Worm (Caenorhabditis elegans) whole organism, L1 larva: ENCODE results near the gene frpr-13.

Source experiments
- C34B4.2 ChIP-seq: sonication (generic microtip); optimal IDR thresholded peaks from 2 replicates; lab custom pipeline; 2017; ENCODE audit warnings: mild to moderate bottlenecking, missing genetic modification characterization, missing compliant biosample characterization
- aha-1 ChIP-seq: fragments of 150-350 bp; optimal IDR thresholded peaks from 2 replicates; lab custom pipeline; 2014; ENCODE audit warnings: missing biosample characterization, missing genetic modification characterization
- aly-2 ChIP-seq: fragments of 150-350 bp; optimal IDR thresholded peaks from 2 replicates; lab custom pipeline; 2014; ENCODE audit warnings: missing biosample characterization, missing genetic modification characterization
- egl-13 ChIP-seq: sonication (generic microtip); optimal IDR thresholded peaks from 2 replicates; lab custom pipeline; 2016; ENCODE audit warnings: missing genotype, missing genetic modification reagents, missing genetic modification characterization, missing compliant biosample characterization
- elt-3 ChIP-seq, 6 experiments: fragments of 150-350 bp in 1 of 6; sonication (generic microtip); optimal IDR thresholded peaks; 2 replicates each; lab custom pipeline; 2017 to 2018; ENCODE audit warnings: missing biosample characterization in 6 of 6, missing genetic modification characterization in 6 of 6, inconsistent platforms in 1 of 6
- ets-5 ChIP-seq: fragments of 200-800 bp; sonication (Bioruptor generic); IDR thresholded peaks from 2 replicates; pipeline ENCODE4 v1.3.6; 2022; ENCODE audit warnings: missing genetic modification characterization, missing compliant biosample characterization
- fkh-10 ChIP-seq: sonication (generic microtip); optimal IDR thresholded peaks from 2 replicates; lab custom pipeline; 2017; ENCODE audit warnings: missing biosample characterization, missing genetic modification reagents, missing genetic modification characterization
- fkh-8 ChIP-seq: sonication (generic microtip); optimal IDR thresholded peaks from 2 replicates; lab custom pipeline; 2016; ENCODE audit warnings: mild to moderate bottlenecking, missing genetic modification characterization, missing compliant biosample characterization
- grh-1 ChIP-seq: fragments of 200-800 bp; sonication (Bioruptor generic); IDR thresholded peaks from 2 replicates; pipeline ENCODE4 v1.3.6; 2022; ENCODE audit warnings: missing genetic modification reagents, missing genetic modification characterization, missing compliant biosample characterization
- hlh-4 ChIP-seq: sonication (generic microtip); optimal IDR thresholded peaks from 2 replicates; lab custom pipeline; 2016; ENCODE audit warnings: mild to moderate bottlenecking, missing genetic modification characterization, missing compliant biosample characterization
- irx-1 ChIP-seq: sonication (generic microtip); optimal IDR thresholded peaks from 2 replicates; lab custom pipeline; 2016; ENCODE audit warnings: missing genetic modification characterization, missing compliant biosample characterization
- jun-1 ChIP-seq: fragments of 150-350 bp; optimal IDR thresholded peaks from 2 replicates; lab custom pipeline; 2014; ENCODE audit warnings: missing biosample characterization, missing genetic modification reagents, missing genetic modification characterization
- lin-39 ChIP-seq: fragments of 150-350 bp; optimal IDR thresholded peaks from 2 replicates; lab custom pipeline; 2014; ENCODE audit warnings: missing biosample characterization, missing genetic modification reagents, missing genetic modification characterization
- nhr-237 ChIP-seq: fragments of 150-350 bp; optimal IDR thresholded peaks from 2 replicates; lab custom pipeline; 2014; ENCODE audit warnings: missing biosample characterization, missing genetic modification characterization
- nhr-28 ChIP-seq: fragments of 150-350 bp; optimal IDR thresholded peaks from 2 replicates; lab custom pipeline; 2014; ENCODE audit warnings: missing biosample characterization, missing genetic modification characterization
- nhr-71 ChIP-seq: sonication (generic microtip); optimal IDR thresholded peaks from 2 replicates; lab custom pipeline; 2016; ENCODE audit warnings: mild to moderate bottlenecking, missing genetic modification characterization, moderate library complexity, missing compliant biosample characterization
- nhr-77 ChIP-seq: fragments of 150-350 bp; optimal IDR thresholded peaks from 2 replicates; lab custom pipeline; 2014; ENCODE audit warnings: missing biosample characterization, missing genetic modification characterization
- nhr-84 ChIP-seq: sonication (generic microtip); optimal IDR thresholded peaks from 2 replicates; lab custom pipeline; 2017; ENCODE audit warnings: missing biosample characterization, missing genetic modification characterization
- nhr-85 ChIP-seq: sonication (generic microtip); peaks from one replicate; lab custom pipeline; 2016; ENCODE audit warnings: missing genetic modification characterization, inconsistent platforms, missing compliant biosample characterization
- rnt-1 ChIP-seq: sonication (generic microtip); optimal IDR thresholded peaks from 2 replicates; lab custom pipeline; 2016; ENCODE audit warnings: mild to moderate bottlenecking, missing genetic modification characterization, moderate library complexity, missing compliant biosample characterization
- skn-1 ChIP-seq: fragments of 150-350 bp; optimal IDR thresholded peaks from 2 replicates; lab custom pipeline; 2014; ENCODE audit warnings: missing biosample characterization, missing genetic modification characterization
- snpc-4 ChIP-seq: fragments of 150-350 bp; optimal IDR thresholded peaks from 2 replicates; lab custom pipeline; 2014; ENCODE audit warnings: missing biosample characterization, missing genetic modification characterization
- snu-23 ChIP-seq: sonication (generic microtip); optimal IDR thresholded peaks from 2 replicates; lab custom pipeline; 2016; ENCODE audit warnings: missing genetic modification characterization, missing compliant biosample characterization
- sox-4 ChIP-seq: sonication (generic microtip); optimal IDR thresholded peaks from 2 replicates; lab custom pipeline; 2016; ENCODE audit warnings: missing genetic modification characterization, missing compliant biosample characterization
- tlp-1 ChIP-seq: fragments of 150-350 bp; optimal IDR thresholded peaks from 2 replicates; lab custom pipeline; 2014; ENCODE audit warnings: missing biosample characterization, missing genetic modification characterization
- unc-62 ChIP-seq: fragments of 150-350 bp; optimal IDR thresholded peaks from 2 replicates; lab custom pipeline; 2014; ENCODE audit warnings: missing biosample characterization, missing genetic modification reagents, missing genetic modification characterization
- unc-98 ChIP-seq: fragments of 200-800 bp; sonication (Bioruptor generic); IDR thresholded peaks from 2 replicates; pipeline ENCODE4 v1.3.6; 2022; ENCODE audit warnings: missing genetic modification characterization, missing compliant biosample characterization
- zag-1 ChIP-seq: fragments of 150-350 bp; optimal IDR thresholded peaks from 2 replicates; lab custom pipeline; 2014; ENCODE audit warnings: missing biosample characterization, missing genetic modification characterization
- zip-4 ChIP-seq: fragments of 200-800 bp; sonication (Bioruptor generic); optimal IDR thresholded peaks from 2 replicates; lab custom pipeline; 2018; ENCODE audit warnings: mild to moderate bottlenecking, missing genetic modification characterization, moderate library complexity, missing compliant biosample characterization

Gene frpr-13

ce11 chrV:8948365-8948764 is 49.5 kb downstream of the frpr-13 start:
- TF ChIP-seq sox-4, result no peak
- no peak for TF ChIP-seq unc-62 (GFP tag; lab: Kevin White, UChicago)
- no peak for TF ChIP-seq aha-1 (tag; lab: Kevin White, UChicago)
- no peak for TF ChIP-seq unc-98 (GFP tag; lab: Robert Waterston, UW)
- TF ChIP-seq lin-39, result no peak
- no peak for TF ChIP-seq snu-23 (GFP tag; lab: Kevin White, UChicago)
- no peak for TF ChIP-seq zip-4 (GFP tag; lab: Kevin White, UChicago)
- TF ChIP-seq fkh-10 (GFP tag; lab: Kevin White, UChicago), result no peak

- TF ChIP-seq jun-1 (tag; lab: Kevin White, UChicago) (no peak), nhr-84 (no peak), nhr-85 (tag; lab: Kevin White, UChicago) (peak; percentile 37), nhr-71 (tag; lab: Kevin White, UChicago) (no peak)
Observed at ce11 chrV:8948996-8949395, 50.1 kb downstream of the frpr-13 start.

ce11 chrV:8949873-8950272 is 51.0 kb downstream of the frpr-13 start:
- no peak for TF ChIP-seq irx-1 (tag; lab: Kevin White, UChicago)
- TF ChIP-seq aly-2, result no peak
- TF ChIP-seq nhr-237 (tag; lab: Kevin White, UChicago), result no peak
- TF ChIP-seq tlp-1 (tag; lab: Kevin White, UChicago), result no peak
- no peak for TF ChIP-seq skn-1 (tag; lab: Kevin White, UChicago)
- no peak for TF ChIP-seq grh-1 (GFP tag; lab: Robert Waterston, UW)
- TF ChIP-seq C34B4.2, result no peak
- TF ChIP-seq fkh-8, result no peak
- TF ChIP-seq nhr-77 (tag; lab: Kevin White, UChicago), result no peak
- no peak for TF ChIP-seq egl-13 (tag; lab: Kevin White, UChicago)
- no peak for TF ChIP-seq rnt-1 (tag; lab: Kevin White, UChicago)
- no peak for TF ChIP-seq elt-3 (tag; optimal IDR thresholded peaks at IDR 0.05; lab: Kevin White, UChicago)
- TF ChIP-seq zag-1 (tag; lab: Kevin White, UChicago), result no peak
- no peak for TF ChIP-seq ets-5
- TF ChIP-seq hlh-4 (tag; lab: Kevin White, UChicago), result no peak
- TF ChIP-seq snpc-4 (tag; lab: Kevin White, UChicago), result no peak
- no peak for TF ChIP-seq nhr-28 (tag; lab: Kevin White, UChicago)
